Fruit fly (Drosophila melanogaster): ENCODE results near the gene CG4098.

The CG4098 gene

DNA sequence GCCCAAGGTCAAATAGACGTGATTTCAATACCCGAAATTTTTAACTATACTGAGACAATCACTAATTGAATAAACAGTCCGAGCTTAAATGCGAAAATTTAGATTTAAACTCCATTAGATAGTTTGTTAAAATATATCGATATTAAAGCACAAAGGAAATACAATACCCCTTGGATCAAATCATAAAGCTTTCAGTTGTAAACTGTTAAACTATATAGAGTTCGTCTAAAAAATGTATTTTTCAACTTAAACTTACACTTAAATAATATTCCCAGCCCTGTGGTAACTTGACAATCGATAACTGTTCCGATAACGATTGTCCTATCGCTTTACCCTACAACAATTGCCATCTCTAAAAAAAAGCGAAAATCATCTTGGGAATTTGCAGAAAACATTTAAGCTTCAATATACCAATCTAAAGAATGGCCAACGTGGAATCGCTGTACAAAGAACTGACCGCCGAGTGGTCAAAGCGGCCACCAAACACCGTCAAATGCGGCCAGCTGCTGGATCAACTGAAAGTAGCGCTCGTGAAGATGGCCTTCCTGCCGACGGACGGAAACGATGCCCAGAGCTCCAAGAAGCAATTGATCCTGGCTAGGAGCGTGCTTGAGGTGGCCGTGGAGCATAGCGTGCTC, 26.4 kb downstream of the CG4098 start, which contains the start of gene Rpn12 (continued):
- TF ChIP-seq CG31388 (GFP tag; optimal IDR thresholded peaks at IDR 0.05) = no peak
- peak; percentile 35 for TF ChIP-seq Xbp1 (GFP tag; optimal IDR thresholded peaks at IDR 0.05)
- TF ChIP-seq trh (GFP tag; optimal IDR thresholded peaks at IDR 0.05) = no peak
- TF ChIP-seq Aef1 (GFP tag; IDR thresholded peaks at IDR 0.05) = no peak
- no peak for TF ChIP-seq hth (optimal IDR thresholded peaks at IDR 0.05)
- no peak for TF ChIP-seq Sry-β (GFP tag; optimal IDR thresholded peaks at IDR 0.05)
- 0 out of 2 replicates have a peak, but pooled peaks have one; percentile 21 for TF ChIP-seq rib (GFP tag; IDR thresholded peaks at IDR 0.05)
- TF ChIP-seq sd (tag; optimal IDR thresholded peaks at IDR 0.05) = peak; percentile 7
- TF ChIP-seq CG33557 (GFP tag; optimal IDR thresholded peaks at IDR 0.05) = no peak
- TF ChIP-seq fd3F (GFP tag; optimal IDR thresholded peaks at IDR 0.05) = no peak
- TF ChIP-seq CG3847 (GFP tag; IDR thresholded peaks at IDR 0.05) = peak; percentile 14; the same call in 1 of the 2 replicates
- peak; percentile 53 for TF ChIP-seq CG15514 (GFP tag; optimal IDR thresholded peaks at IDR 0.05)
- TF ChIP-seq dmrt11E (tag; optimal IDR thresholded peaks at IDR 0.05) = no peak
- TF ChIP-seq lab (GFP tag; optimal IDR thresholded peaks at IDR 0.05) = no peak
- TF ChIP-seq CG6765 (GFP tag; optimal IDR thresholded peaks at IDR 0.05) = no peak
- peak; percentile 50 for TF ChIP-seq CG10267 (tag; optimal IDR thresholded peaks at IDR 0.05)
- TF ChIP-seq tx (GFP tag; optimal IDR thresholded peaks at IDR 0.05) = no peak
- peak; percentile 38 for TF ChIP-seq sug (tag; optimal IDR thresholded peaks at IDR 0.05)
- TF ChIP-seq p53 (GFP tag; optimal IDR thresholded peaks at IDR 0.05) = no peak
- no peak for TF ChIP-seq CG11696 (GFP tag; IDR thresholded peaks at IDR 0.05)
- no peak for TF ChIP-seq Sin3A (optimal IDR thresholded peaks at IDR 0.05)
- TF ChIP-seq tna (GFP tag; IDR thresholded peaks at IDR 0.05; ENCODE audit: partially characterized antibody) = peak; percentile 80
- TF ChIP-seq usp (GFP tag; optimal IDR thresholded peaks at IDR 0.05) = no peak
- no peak for TF ChIP-seq CG6654 (GFP tag; optimal IDR thresholded peaks at IDR 0.05)
- TF ChIP-seq Sox100B (GFP tag; optimal IDR thresholded peaks at IDR 0.05) = no peak
- no peak for TF ChIP-seq Nf-YB (GFP tag; optimal IDR thresholded peaks at IDR 0.05)
- no peak for TF ChIP-seq sqz (GFP tag; optimal IDR thresholded peaks at IDR 0.05)
- TF ChIP-seq Antp (GFP tag; optimal IDR thresholded peaks at IDR 0.05) = no peak
- peak; percentile 7 for TF ChIP-seq Hsf (GFP tag; optimal IDR thresholded peaks at IDR 0.05)
- no peak for TF ChIP-seq twi (tag; optimal IDR thresholded peaks at IDR 0.05)
- TF ChIP-seq bcd (GFP tag; optimal IDR thresholded peaks at IDR 0.05) = no peak
- TF ChIP-seq CG11085 (GFP tag; IDR thresholded peaks at IDR 0.05) = no peak
- no peak for TF ChIP-seq CG10462 (GFP tag; optimal IDR thresholded peaks at IDR 0.05)
- no peak for TF ChIP-seq chinmo (GFP tag; IDR thresholded peaks at IDR 0.05; ENCODE audit: partially characterized antibody)
- TF ChIP-seq CG4854 (GFP tag; optimal IDR thresholded peaks at IDR 0.05) = no peak
- TF ChIP-seq gce (GFP tag; IDR thresholded peaks at IDR 0.05) = no peak; the same call in 2 of the 3 replicates
- no peak for TF ChIP-seq CG3726 (GFP tag; IDR thresholded peaks at IDR 0.05)
- TF ChIP-seq lbe (GFP tag; optimal IDR thresholded peaks at IDR 0.05) = peak; percentile 27
- peak; percentile 8 for TF ChIP-seq Hmr (GFP tag; optimal IDR thresholded peaks at IDR 0.05)
- peak; percentile 93 for TF ChIP-seq sens (GFP tag)
- TF ChIP-seq CG16779 (GFP tag; IDR thresholded peaks at IDR 0.05) = no peak
- no peak for TF ChIP-seq stc (GFP tag; IDR thresholded peaks at IDR 0.05)
- TF ChIP-seq CG12155 (GFP tag; optimal IDR thresholded peaks at IDR 0.05) = peak; percentile 22
- TF ChIP-seq hbn (GFP tag; IDR thresholded peaks at IDR 0.05; ENCODE audit: partially characterized antibody) = peak; percentile 82
- TF ChIP-seq grn (GFP tag; optimal IDR thresholded peaks at IDR 0.05) = no peak
- peak; percentile 5 for TF ChIP-seq Hr3 (GFP tag; optimal IDR thresholded peaks at IDR 0.05)
- TF ChIP-seq CG7745 (tag; optimal IDR thresholded peaks at IDR 0.05) = no peak
- no peak for TF ChIP-seq Abd-B (GFP tag; optimal IDR thresholded peaks at IDR 0.05)
- no peak for TF ChIP-seq Asciz (GFP tag; optimal IDR thresholded peaks at IDR 0.05)
- TF ChIP-seq Med (GFP tag) = peak; percentile 76
- TF ChIP-seq CG16863 (GFP tag; optimal IDR thresholded peaks at IDR 0.05) = no peak
